Fruit fly (Drosophila melanogaster) whole organism, embryonic: ENCODE data around the gene CG32448.

Source experiments
- Adf1 ChIP-seq: fragments of 200-800 bp; sonication (Bioruptor generic); IDR thresholded peaks from 2 replicates; pipeline ENCODE4 v1.3.6; 2022; ENCODE audit warnings: missing biosample characterization, missing genetic modification characterization
- CG10462 ChIP-seq: fragments of 200-800 bp; sonication (Bioruptor generic); optimal IDR thresholded peaks from 2 replicates; lab custom pipeline; 2016; ENCODE audit warnings: missing biosample characterization, missing genetic modification characterization
- CG10979 ChIP-seq: fragments of 200-800 bp; sonication (Bioruptor generic); optimal IDR thresholded peaks from 2 replicates; lab custom pipeline; 2018; ENCODE audit warnings: missing biosample characterization, mild to moderate bottlenecking, missing genetic modification characterization, moderate library complexity
- CG11696 ChIP-seq: fragments of 200-800 bp; sonication (Bioruptor generic); IDR thresholded peaks from 2 replicates; pipeline ENCODE4 v1.3.6; 2022; ENCODE audit warnings: missing biosample characterization, missing genetic modification characterization
- CG12236 ChIP-seq: fragments of 200-800 bp; sonication (Bioruptor generic); optimal IDR thresholded peaks from 2 replicates; lab custom pipeline; 2016; ENCODE audit warnings: missing biosample characterization, missing genetic modification characterization
- CG15011 ChIP-seq: fragments of 200-800 bp; sonication (Bioruptor generic); optimal IDR thresholded peaks from 3 replicates; lab custom pipeline; 2018; ENCODE audit warnings: missing biosample characterization, mild to moderate bottlenecking, missing genetic modification characterization
- CG1647 ChIP-seq: fragments of 200-800 bp; sonication (Bioruptor generic); optimal IDR thresholded peaks from 3 replicates; lab custom pipeline; 2016; ENCODE audit warnings: missing biosample characterization, missing genetic modification characterization
- CG18764 ChIP-seq: fragments of 200-800 bp; sonication (Bioruptor generic); optimal IDR thresholded peaks from 3 replicates; lab custom pipeline; 2016; ENCODE audit warnings: missing biosample characterization, missing genetic modification characterization
- CG30403 ChIP-seq: fragments of 200-800 bp; sonication (Bioruptor generic); optimal IDR thresholded peaks from 3 replicates; lab custom pipeline; 2016; ENCODE audit warnings: missing biosample characterization, missing genetic modification characterization
- CG32532 ChIP-seq: fragments of 200-800 bp; sonication (Bioruptor generic); IDR thresholded peaks from 2 replicates; pipeline ENCODE4 v1.3.6; 2022; ENCODE audit warnings: missing biosample characterization, missing genetic modification characterization
- CG4854 ChIP-seq: fragments of 200-800 bp; sonication (Bioruptor generic); optimal IDR thresholded peaks from 2 replicates; lab custom pipeline; 2016; ENCODE audit warnings: missing biosample characterization, missing genetic modification characterization, inconsistent platforms
- CG6654 ChIP-seq: fragments of 200-800 bp; sonication (Bioruptor generic); optimal IDR thresholded peaks from 2 replicates; lab custom pipeline; 2017; ENCODE audit warnings: missing biosample characterization, mild to moderate bottlenecking, missing genetic modification characterization
- CG6854 ChIP-seq: fragments of 200-800 bp; sonication (Bioruptor generic); optimal IDR thresholded peaks from 3 replicates; lab custom pipeline; 2017; ENCODE audit warnings: missing biosample characterization, mild to moderate bottlenecking, missing genetic modification characterization
- CG9215 ChIP-seq: fragments of 200-800 bp; sonication (Bioruptor generic); IDR thresholded peaks from 2 replicates; pipeline ENCODE4 v1.3.6; 2022; ENCODE audit warnings: missing biosample characterization, missing genetic modification characterization
- Dek ChIP-seq: fragments of 200-800 bp; sonication (Bioruptor generic); optimal IDR thresholded peaks from 3 replicates; lab custom pipeline; 2019; ENCODE audit warnings: missing biosample characterization, mild to moderate bottlenecking, missing genetic modification characterization, moderate library complexity
- Dip2 ChIP-seq: fragments of 200-800 bp; sonication (Bioruptor generic); IDR thresholded peaks from 2 replicates; pipeline ENCODE4 v1.3.6; 2022; ENCODE audit warnings: missing biosample characterization, missing genetic modification characterization
- Hsf ChIP-seq: fragments of 200-800 bp; sonication (Bioruptor generic); optimal IDR thresholded peaks from 3 replicates; lab custom pipeline; 2016; ENCODE audit warnings: missing biosample characterization, missing genetic modification characterization
- Mrtf ChIP-seq: fragments of 200-800 bp; sonication (Bioruptor generic); IDR thresholded peaks from 3 replicates; pipeline ENCODE4 v1.3.6; 2022; ENCODE audit warnings: missing biosample characterization, missing genetic modification characterization
- NfI ChIP-seq: fragments of 200-800 bp; sonication (Bioruptor generic); optimal IDR thresholded peaks from 3 replicates; lab custom pipeline; 2018; ENCODE audit warnings: missing biosample characterization, mild to moderate bottlenecking, missing genetic modification characterization, moderate library complexity
- Scr ChIP-seq: fragments of 200-800 bp; sonication (Bioruptor generic); IDR thresholded peaks from 2 replicates; pipeline ENCODE4 v1.3.6; 2022; ENCODE audit warnings: missing biosample characterization, missing genetic modification characterization; ENCODE audit not compliant: partially characterized antibody
- Sox100B ChIP-seq: fragments of 200-800 bp; sonication (Bioruptor generic); optimal IDR thresholded peaks from 3 replicates; lab custom pipeline; 2018; ENCODE audit warnings: missing biosample characterization, mild to moderate bottlenecking, missing genetic modification characterization
- TFAM ChIP-seq: fragments of 200-800 bp; sonication (Bioruptor generic); optimal IDR thresholded peaks from 2 replicates; lab custom pipeline; 2017; ENCODE audit warnings: missing biosample characterization, missing genetic modification characterization, inconsistent platforms
- az2 ChIP-seq: fragments of 200-800 bp; sonication (Bioruptor generic); optimal IDR thresholded peaks from 3 replicates; lab custom pipeline; 2016; ENCODE audit warnings: missing biosample characterization, missing genetic modification characterization
- bbx ChIP-seq: fragments of 200-800 bp; sonication (Bioruptor generic); IDR thresholded peaks from 2 replicates; pipeline ENCODE4 v1.3.6; 2022; ENCODE audit warnings: missing biosample characterization, missing genetic modification characterization; ENCODE audit not compliant: partially characterized antibody
- chm ChIP-seq: fragments of 200-800 bp; sonication (Bioruptor generic); IDR thresholded peaks from 2 replicates; pipeline ENCODE4 v1.3.6; 2022; ENCODE audit warnings: missing biosample characterization, missing genetic modification characterization
- ci ChIP-seq: fragments of 200-800 bp; sonication (Bioruptor generic); IDR thresholded peaks from 3 replicates; pipeline ENCODE4 v1.3.6; 2022; ENCODE audit warnings: missing biosample characterization, missing genetic modification characterization
- ems ChIP-seq: fragments of 200-800 bp; sonication (Bioruptor generic); optimal IDR thresholded peaks from 3 replicates; lab custom pipeline; 2016; ENCODE audit warnings: missing biosample characterization, missing genetic modification characterization
- fd64A ChIP-seq: fragments of 200-800 bp; sonication (Bioruptor generic); optimal IDR thresholded peaks from 3 replicates; lab custom pipeline; 2018; ENCODE audit warnings: missing biosample characterization, mild to moderate bottlenecking, missing genetic modification characterization
- gro ChIP-seq: fragments of 200-800 bp; sonication (Bioruptor generic); optimal IDR thresholded peaks from 2 replicates; lab custom pipeline; 2016; ENCODE audit warnings: missing biosample characterization, missing genetic modification characterization
- kah ChIP-seq: fragments of 200-800 bp; sonication (Bioruptor generic); optimal IDR thresholded peaks from 2 replicates; lab custom pipeline; 2018; ENCODE audit warnings: missing biosample characterization, mild to moderate bottlenecking, missing genetic modification characterization
- ken ChIP-seq: fragments of 200-800 bp; sonication (Bioruptor generic); IDR thresholded peaks from 3 replicates; pipeline ENCODE4 v1.3.6; 2022; ENCODE audit warnings: missing biosample characterization, missing genetic modification characterization
- klu ChIP-seq: fragments of 200-800 bp; sonication (Bioruptor generic); IDR thresholded peaks from 2 replicates; pipeline ENCODE4 v1.3.6; 2022; ENCODE audit warnings: missing biosample characterization, missing genetic modification characterization
- luna ChIP-seq: fragments of 200-800 bp; sonication (Bioruptor generic); optimal IDR thresholded peaks from 2 replicates; lab custom pipeline; 2016; ENCODE audit warnings: missing biosample characterization, missing genetic modification characterization
- nerfin-1 ChIP-seq: fragments of 200-800 bp; sonication (Bioruptor generic); optimal IDR thresholded peaks from 3 replicates; lab custom pipeline; 2019; ENCODE audit warnings: missing biosample characterization, mild to moderate bottlenecking, missing genetic modification characterization, moderate library complexity
- nom ChIP-seq: fragments of 200-800 bp; sonication (Bioruptor generic); optimal IDR thresholded peaks from 2 replicates; lab custom pipeline; 2017; ENCODE audit warnings: missing biosample characterization, missing genetic modification characterization, mild to moderate bottlenecking, moderate library complexity, missing genetic modification reagents
- otp ChIP-seq: fragments of 200-800 bp; sonication (Bioruptor generic); IDR thresholded peaks from 3 replicates; pipeline ENCODE4, ENCODE4 v1.3.6; 2022; ENCODE audit warnings: missing biosample characterization, missing genetic modification characterization
- pb ChIP-seq: fragments of 200-800 bp; sonication (Bioruptor generic); optimal IDR thresholded peaks from 3 replicates; lab custom pipeline; 2016; ENCODE audit warnings: missing biosample characterization, missing genetic modification characterization
- ranshi ChIP-seq: fragments of 200-800 bp; sonication (Bioruptor generic); IDR thresholded peaks from 2 replicates; pipeline ENCODE4 v1.3.6; 2022; ENCODE audit warnings: missing biosample characterization, missing genetic modification characterization
- repo ChIP-seq: fragments of 200-800 bp; sonication (Bioruptor generic); optimal IDR thresholded peaks from 2 replicates; lab custom pipeline; 2016; ENCODE audit warnings: missing biosample characterization, missing genetic modification characterization
- rib ChIP-seq: fragments of 200-800 bp; sonication (Bioruptor generic); IDR thresholded peaks from 2 replicates; pipeline ENCODE4 v1.3.6; 2022; ENCODE audit warnings: missing biosample characterization, missing genetic modification characterization
- salm ChIP-seq: fragments of 200-800 bp; sonication (Bioruptor generic); optimal IDR thresholded peaks from 2 replicates; lab custom pipeline; 2018; ENCODE audit warnings: missing biosample characterization, mild to moderate bottlenecking, missing genetic modification characterization
- schlank ChIP-seq: fragments of 200-800 bp; sonication (Bioruptor generic); optimal IDR thresholded peaks from 2 replicates; lab custom pipeline; 2018; ENCODE audit warnings: missing biosample characterization, mild to moderate bottlenecking, missing genetic modification characterization
- slp2 ChIP-seq: fragments of 200-800 bp; sonication (Bioruptor generic); optimal IDR thresholded peaks from 2 replicates; lab custom pipeline; 2016; ENCODE audit warnings: missing biosample characterization, missing genetic modification characterization
- stc ChIP-seq: fragments of 200-800 bp; sonication (Bioruptor generic); IDR thresholded peaks from 2 replicates; pipeline ENCODE4 v1.3.6; 2022; ENCODE audit warnings: missing biosample characterization, missing genetic modification characterization
- sug ChIP-seq: fragments of 200-800 bp; optimal IDR thresholded peaks from 2 replicates; lab custom pipeline; 2019; ENCODE audit warnings: missing biosample characterization, mild to moderate bottlenecking, missing genetic modification characterization, moderate library complexity
- tgo ChIP-seq: fragments of 200-800 bp; sonication (Bioruptor generic); IDR thresholded peaks from 3 replicates; pipeline ENCODE4 v1.3.6; 2022; ENCODE audit warnings: missing biosample characterization, missing genetic modification characterization
- tup ChIP-seq: fragments of 200-800 bp; sonication (Bioruptor generic); optimal IDR thresholded peaks from 2 replicates; lab custom pipeline; 2016; ENCODE audit warnings: missing biosample characterization, mild to moderate bottlenecking, missing genetic modification characterization, moderate library complexity
- unc-4 ChIP-seq: fragments of 200-800 bp; sonication (Bioruptor generic); IDR thresholded peaks from 2 replicates; pipeline ENCODE4 v1.3.6; 2022; ENCODE audit warnings: missing biosample characterization, missing genetic modification characterization; ENCODE audit not compliant: partially characterized antibody
- z ChIP-seq: fragments of 200-800 bp; sonication (Bioruptor generic); IDR thresholded peaks from 3 replicates; pipeline ENCODE4 v1.3.6; 2022; ENCODE audit warnings: missing biosample characterization, missing genetic modification characterization

The CG32448 gene

DNA sequence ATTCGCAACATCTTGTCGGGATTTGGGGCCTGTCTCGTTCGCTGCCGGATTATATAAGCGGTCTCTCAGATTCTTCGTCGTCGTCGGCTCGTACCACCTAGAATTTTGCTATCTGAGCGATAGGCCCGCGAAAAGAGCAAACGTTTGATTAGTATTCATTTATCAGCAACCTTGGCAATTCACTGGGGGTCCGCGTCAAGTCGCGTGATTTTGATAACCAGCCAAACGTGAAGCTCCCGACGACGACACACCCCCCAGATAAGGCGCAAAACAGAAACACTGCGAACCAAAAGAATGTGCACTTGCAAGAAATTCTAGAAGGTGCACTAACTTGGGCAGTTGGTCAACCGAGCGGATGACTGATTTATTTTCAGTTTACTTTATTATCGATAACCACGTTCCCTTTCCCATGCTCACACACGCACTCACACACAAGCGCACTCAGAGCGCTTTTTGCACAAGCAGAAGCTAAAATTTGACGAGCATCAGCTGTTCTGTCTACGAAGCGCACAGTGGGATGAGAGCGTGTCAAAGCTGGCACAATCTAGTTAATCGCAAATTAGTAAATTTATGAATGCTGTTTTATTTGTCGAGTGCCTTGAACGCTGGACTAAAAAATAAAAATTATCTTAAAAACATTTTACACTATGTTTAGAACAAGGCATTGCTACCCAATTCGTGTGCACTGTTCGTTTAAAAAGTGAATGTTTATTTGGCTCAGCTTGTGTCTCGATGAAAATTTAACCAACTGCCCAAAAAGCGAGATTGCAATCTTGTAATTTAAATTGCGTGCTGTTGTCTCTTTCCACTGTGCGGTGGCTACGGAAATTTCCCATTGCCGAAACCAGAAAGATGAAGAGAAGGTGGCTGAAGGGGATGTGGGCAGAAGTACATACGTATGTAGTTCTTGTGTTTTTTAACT lies 11.7 kb upstream of the CG32448 start (continued):
- TF ChIP-seq slp2 (GFP tag; lab: Kevin White, UChicago) (peak; percentile 95), gro (GFP tag; lab: Kevin White, UChicago) (peak; percentile 96), tup (GFP tag; lab: Kevin White, UChicago) (peak; percentile 85), kah (GFP tag; lab: Kevin White, UChicago) (peak; percentile 85), z (GFP tag; lab: Robert Waterston, UW) (peak; percentile 61; the same call in 1 of the 3 replicates), sug (peak; percentile 100), CG10979 (tag; lab: Kevin White, UChicago) (peak; percentile 92), fd64A (GFP tag; lab: Kevin White, UChicago) (peak; percentile 82), Dip2 (GFP tag; lab: Robert Waterston, UW) (peak; percentile 66; the same call in 1 of the 2 replicates), CG9215 (GFP tag; lab: Robert Waterston, UW) (peak; percentile 87), CG6854 (GFP tag; lab: Kevin White, UChicago) (peak; percentile 88), tgo (GFP tag; lab: Robert Waterston, UW) (peak; percentile 93), CG4854 (GFP tag; lab: Kevin White, UChicago) (peak; percentile 91), TFAM (peak; percentile 61), CG1647 (GFP tag; lab: Kevin White, UChicago) (peak; percentile 96), stc (GFP tag; lab: Robert Waterston, UW) (peak; percentile 92), Sox100B (GFP tag; lab: Kevin White, UChicago) (peak; percentile 97), ems (peak; percentile 95), Mrtf (GFP tag; lab: Robert Waterston, UW) (peak; percentile 89), salm (tag; lab: Kevin White, UChicago) (peak; percentile 90), Hsf (GFP tag; lab: Kevin White, UChicago) (peak; percentile 95), otp (GFP tag; lab: Robert Waterston, UW) (peak; percentile 86), klu (peak; percentile 78), bbx (GFP tag; lab: Robert Waterston, UW) (no peak), ci (GFP tag; lab: Robert Waterston, UW) (peak; percentile 93), CG10462 (GFP tag; lab: Kevin White, UChicago) (peak; percentile 88), NfI (peak; percentile 94), az2 (GFP tag; lab: Kevin White, UChicago) (peak; percentile 91), Scr (GFP tag; lab: Robert Waterston, UW) (no peak), nerfin-1 (tag; lab: Kevin White, UChicago) (peak; percentile 87), chm (peak; percentile 88), nom (GFP tag; lab: Kevin White, UChicago) (peak; percentile 89), luna (GFP tag; lab: Kevin White, UChicago) (peak; percentile 84), Dek (tag; lab: Kevin White, UChicago) (peak; percentile 88), CG30403 (peak; percentile 95), CG18764 (peak; percentile 86), schlank (tag; lab: Kevin White, UChicago) (peak; percentile 73), ken (peak; percentile 89), unc-4 (GFP tag; lab: Robert Waterston, UW) (no peak), ranshi (peak; percentile 90), pb (GFP tag; lab: Kevin White, UChicago) (peak; percentile 93), CG15011 (GFP tag; lab: Kevin White, UChicago) (peak; percentile 88), CG11696 (GFP tag; lab: Robert Waterston, UW) (peak; percentile 83), CG32532 (GFP tag; lab: Robert Waterston, UW) (peak; percentile 89), CG6654 (peak; percentile 84), repo (GFP tag; lab: Kevin White, UChicago) (peak; percentile 85), Adf1 (GFP tag; lab: Robert Waterston, UW) (peak; percentile 70), rib (GFP tag; lab: Robert Waterston, UW) (peak; percentile 65), CG12236 (GFP tag; lab: Kevin White, UChicago) (peak; percentile 91)
